Worm (Caenorhabditis elegans) whole organism, early embryonic: ENCODE data around the gene srx-101.

Experiments
- B0310.2 ChIP-seq: sonication (generic microtip); optimal IDR thresholded peaks from 2 replicates; lab custom pipeline; 2016; ENCODE audit warnings: mild to moderate bottlenecking, missing genetic modification characterization, missing compliant biosample characterization
- F13C5.2 ChIP-seq: sonication (generic microtip); optimal IDR thresholded peaks from 2 replicates; lab custom pipeline; 2017; ENCODE audit warnings: mild to moderate bottlenecking, missing genetic modification characterization, inconsistent platforms, missing compliant biosample characterization
- aly-1 ChIP-seq: sonication (generic microtip); optimal IDR thresholded peaks from 2 replicates; lab custom pipeline; 2016; ENCODE audit warnings: missing genetic modification characterization, missing compliant biosample characterization
- ama-1 ChIP-seq: fragments of 150-350 bp; optimal IDR thresholded peaks from 2 replicates; lab custom pipeline; 2014
- ceh-13 ChIP-seq: fragments of 200-800 bp; sonication (Bioruptor generic); optimal IDR thresholded peaks from 2 replicates; lab custom pipeline; 2018; ENCODE audit warnings: mild to moderate bottlenecking, missing genetic modification characterization, missing compliant biosample characterization
- ceh-36 ChIP-seq: sonication (generic microtip); optimal IDR thresholded peaks from 2 replicates; lab custom pipeline; 2016; ENCODE audit warnings: missing genetic modification characterization, inconsistent platforms, missing compliant biosample characterization
- ets-7 ChIP-seq: sonication (generic microtip); optimal IDR thresholded peaks from 2 replicates; lab custom pipeline; 2016; ENCODE audit warnings: missing genotype, missing genetic modification characterization, missing compliant biosample characterization
- flt-1 ChIP-seq: fragments of 200-800 bp; sonication (Bioruptor generic); IDR thresholded peaks from 2 replicates; pipeline ENCODE4 v1.3.6; 2022; ENCODE audit warnings: missing genetic modification characterization, missing compliant biosample characterization
- hmbx-1 ChIP-seq: sonication (generic microtip); optimal IDR thresholded peaks from 2 replicates; lab custom pipeline; 2016; ENCODE audit warnings: mild to moderate bottlenecking, missing genetic modification characterization, missing compliant biosample characterization
- hmg-4 ChIP-seq: fragments of 200-800 bp; sonication (Bioruptor generic); optimal IDR thresholded peaks from 2 replicates; lab custom pipeline; 2018; ENCODE audit warnings: mild to moderate bottlenecking, missing genetic modification characterization, missing compliant biosample characterization
- hnd-1 ChIP-seq: sonication (generic microtip); optimal IDR thresholded peaks from 2 replicates; lab custom pipeline; 2016; ENCODE audit warnings: missing genetic modification characterization, missing compliant biosample characterization
- pes-1 ChIP-seq: fragments of 200-800 bp; sonication (Bioruptor generic); IDR thresholded peaks from 2 replicates; pipeline ENCODE4 v1.3.6; 2022; ENCODE audit warnings: missing genetic modification reagents, missing genetic modification characterization, missing compliant biosample characterization
- scrt-1 ChIP-seq: fragments of 200-800 bp; sonication (Bioruptor generic); IDR thresholded peaks from 2 replicates; pipeline ENCODE4 v1.3.6; 2022; ENCODE audit warnings: missing genetic modification characterization, missing compliant biosample characterization
- sea-1 ChIP-seq: fragments of 200-800 bp; sonication (Bioruptor generic); conservative IDR thresholded peaks from 2 replicates; pipeline ENCODE4 v1.3.6; 2022; ENCODE audit warnings: missing genetic modification characterization, missing compliant biosample characterization
- tbx-11 ChIP-seq: fragments of 200-800 bp; sonication (Bioruptor generic); IDR thresholded peaks from 2 replicates; pipeline ENCODE4 v1.3.6; 2022; ENCODE audit warnings: missing genetic modification characterization, missing compliant biosample characterization
- tbx-37 ChIP-seq: fragments of 200-800 bp; sonication (Bioruptor generic); conservative IDR thresholded peaks from 2 replicates; pipeline ENCODE4 v1.3.6; 2022; ENCODE audit warnings: missing genetic modification reagents, missing genetic modification characterization, missing compliant biosample characterization
- tra-4 ChIP-seq: sonication (generic microtip); optimal IDR thresholded peaks from 2 replicates; lab custom pipeline; 2017; ENCODE audit warnings: missing genetic modification characterization, missing compliant biosample characterization

Gene srx-101

ce11 chrII:3690646-3691045 is at the start of gene srx-101:
srx-101 (minus strand) TSS chrII:3690746.
- TF ChIP-seq ceh-36 (tag; lab: Kevin White, UChicago) (no peak), tbx-11 (GFP tag; lab: Robert Waterston, UW) (no peak), flt-1 (GFP tag; lab: Robert Waterston, UW) (no peak), scrt-1 (GFP tag; lab: Robert Waterston, UW) (no peak), hmg-4 (GFP tag; lab: Kevin White, UChicago) (no peak), ama-1 (no peak), sea-1 (no peak), tbx-37 (GFP tag; lab: Robert Waterston, UW) (no peak), ceh-13 (GFP tag; lab: Kevin White, UChicago) (no peak), aly-1 (tag; lab: Kevin White, UChicago) (no peak), pes-1 (no peak), tra-4 (tag; lab: Kevin White, UChicago) (no peak), hnd-1 (tag; lab: Kevin White, UChicago) (no peak), F13C5.2 (tag; lab: Kevin White, UChicago) (no peak)

- TF ChIP-seq hnd-1 (tag; lab: Kevin White, UChicago) (no peak), pes-1 (no peak), hmg-4 (GFP tag; lab: Kevin White, UChicago) (no peak), aly-1 (tag; lab: Kevin White, UChicago) (no peak), ama-1 (no peak), ets-7 (no peak), B0310.2 (no peak), hmbx-1 (tag; lab: Kevin White, UChicago) (no peak), tra-4 (tag; lab: Kevin White, UChicago) (no peak), scrt-1 (GFP tag; lab: Robert Waterston, UW) (no peak), sea-1 (no peak), ceh-13 (GFP tag; lab: Kevin White, UChicago) (no peak), tbx-37 (GFP tag; lab: Robert Waterston, UW) (no peak), flt-1 (GFP tag; lab: Robert Waterston, UW) (no peak), ceh-36 (tag; lab: Kevin White, UChicago) (no peak)
Observed at ce11 chrII:3739647-3740046, 49.1 kb upstream of the srx-101 start, which contains the start of gene F12E12.2. F12E12.2 (plus strand) TSS chrII:3739947.

DNA sequence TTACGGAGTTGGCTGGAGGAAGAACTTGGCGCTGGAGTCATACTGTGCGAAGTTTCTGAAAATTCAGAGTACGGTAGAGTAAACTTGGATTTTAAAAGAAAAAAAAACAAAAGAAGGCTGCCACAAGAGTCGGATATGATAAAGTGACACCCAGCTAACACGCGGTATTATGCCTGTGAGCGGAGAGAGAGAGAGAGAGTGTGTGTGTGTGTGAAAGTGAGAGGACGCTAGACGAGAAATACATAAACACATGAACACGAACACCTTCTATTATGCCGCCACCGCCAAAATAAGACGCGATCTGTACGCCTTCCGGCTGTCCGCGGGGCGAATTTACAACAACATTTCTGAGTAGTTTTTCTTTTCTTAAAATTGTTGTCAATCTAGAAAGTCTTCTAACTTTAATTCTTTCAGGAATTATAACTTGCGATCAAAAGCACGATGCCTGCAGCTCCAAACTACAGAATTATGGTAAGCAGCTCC is 46.4 kb upstream of the srx-101 start, which contains the start of gene F12E12.6:
TSS of gene F12E12.6 (minus strand) at position 51 of the 483 bp plus-strand sequence.
- TF ChIP-seq tra-4 (tag; lab: Kevin White, UChicago) (no peak), hmbx-1 (tag; lab: Kevin White, UChicago) (no peak), tbx-37 (GFP tag; lab: Robert Waterston, UW) (no peak), flt-1 (GFP tag; lab: Robert Waterston, UW) (no peak), tbx-11 (GFP tag; lab: Robert Waterston, UW) (no peak), F13C5.2 (tag; lab: Kevin White, UChicago) (no peak), ets-7 (no peak), B0310.2 (no peak), ama-1 (no peak), aly-1 (tag; lab: Kevin White, UChicago) (no peak), hmg-4 (GFP tag; lab: Kevin White, UChicago) (no peak), pes-1 (no peak), scrt-1 (GFP tag; lab: Robert Waterston, UW) (no peak), ceh-13 (GFP tag; lab: Kevin White, UChicago) (no peak), hnd-1 (tag; lab: Kevin White, UChicago) (no peak), sea-1 (no peak), ceh-36 (tag; lab: Kevin White, UChicago) (no peak)

DNA sequence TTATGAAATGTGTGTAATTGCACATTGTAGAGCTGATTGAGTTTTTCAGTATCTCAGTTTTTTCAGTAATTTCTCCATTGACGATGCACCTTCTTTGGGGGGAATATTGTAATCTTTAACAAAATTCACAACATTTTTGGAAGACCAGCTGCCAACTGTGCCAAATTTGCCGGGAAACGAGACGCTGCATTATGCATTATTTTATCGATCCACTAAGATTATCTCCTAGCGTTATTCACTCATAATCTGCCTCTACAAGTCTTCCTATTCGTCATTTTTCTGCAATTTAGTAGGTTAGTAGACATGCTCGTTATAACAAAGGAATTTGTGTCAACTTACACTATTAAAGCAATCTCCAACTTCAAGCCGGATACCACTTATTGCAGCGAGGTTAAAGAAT is 41.2 kb upstream of the srx-101 start, which contains the start of the genes sdz-12 and bath-31:
TSS of gene sdz-12 (minus strand) at position 101 of the 400 bp plus-strand sequence.
TSS of gene bath-31 (plus strand) at position 251 of the 400 bp plus-strand sequence.
- no peak for TF ChIP-seq ceh-36 (tag; lab: Kevin White, UChicago)
- no peak for TF ChIP-seq tbx-37 (GFP tag; lab: Robert Waterston, UW)
- no peak for TF ChIP-seq ama-1
- no peak for TF ChIP-seq aly-1 (tag; lab: Kevin White, UChicago)
- TF ChIP-seq ets-7: no peak
- no peak for TF ChIP-seq ceh-13 (GFP tag; lab: Kevin White, UChicago)
- no peak for TF ChIP-seq hmbx-1 (tag; lab: Kevin White, UChicago)
- no peak for TF ChIP-seq flt-1 (GFP tag; lab: Robert Waterston, UW)
- TF ChIP-seq tbx-11 (GFP tag; lab: Robert Waterston, UW): no peak
- TF ChIP-seq pes-1: no peak
- TF ChIP-seq tra-4 (tag; lab: Kevin White, UChicago): no peak
- TF ChIP-seq hnd-1 (tag; lab: Kevin White, UChicago): no peak
- no peak for TF ChIP-seq F13C5.2 (tag; lab: Kevin White, UChicago)
- no peak for TF ChIP-seq sea-1

- TF ChIP-seq aly-1 (tag; lab: Kevin White, UChicago) (no peak), ama-1 (no peak), flt-1 (GFP tag; lab: Robert Waterston, UW) (no peak), ceh-36 (tag; lab: Kevin White, UChicago) (no peak), hmg-4 (GFP tag; lab: Kevin White, UChicago) (no peak), ets-7 (no peak), hnd-1 (tag; lab: Kevin White, UChicago) (no peak), tbx-37 (GFP tag; lab: Robert Waterston, UW) (no peak), pes-1 (no peak), tbx-11 (GFP tag; lab: Robert Waterston, UW) (no peak), B0310.2 (no peak)
Observed at ce11 chrII:3727996-3728395, 37.5 kb upstream of the srx-101 start, which contains the start of gene C46E10.8. C46E10.8 (minus strand) TSS chrII:3728096.

ce11 chrII:3724175-3724715 is 33.7 kb upstream of the srx-101 start, which contains the start of gene C46E10.1:
C46E10.1 (plus strand) TSS chrII:3724225.
- TF ChIP-seq F13C5.2 (tag; lab: Kevin White, UChicago) (no peak), sea-1 (no peak), tbx-37 (GFP tag; lab: Robert Waterston, UW) (no peak), flt-1 (GFP tag; lab: Robert Waterston, UW) (no peak), pes-1 (no peak), ets-7 (no peak), tra-4 (tag; lab: Kevin White, UChicago) (no peak), scrt-1 (GFP tag; lab: Robert Waterston, UW) (no peak), aly-1 (tag; lab: Kevin White, UChicago) (no peak), B0310.2 (no peak), hmbx-1 (tag; lab: Kevin White, UChicago) (no peak), ceh-13 (GFP tag; lab: Kevin White, UChicago) (no peak), ama-1 (no peak), tbx-11 (GFP tag; lab: Robert Waterston, UW) (no peak), hnd-1 (tag; lab: Kevin White, UChicago) (no peak), ceh-36 (tag; lab: Kevin White, UChicago) (no peak)
